Worm (Caenorhabditis elegans) whole organism, midembryonic: ENCODE results near the gene npp-10.

Experiments used
- cog-1 ChIP-seq: sonication (generic microtip); optimal IDR thresholded peaks from 2 replicates; lab custom pipeline; 2016; ENCODE audit warnings: missing genetic modification characterization, missing compliant biosample characterization
- klf-2 ChIP-seq: fragments of 200-800 bp; sonication (Bioruptor generic); conservative IDR thresholded peaks from 2 replicates; pipeline ENCODE4 v1.3.6; 2022; ENCODE audit warnings: missing genetic modification reagents, missing genetic modification characterization, missing compliant biosample characterization
- med-1 ChIP-seq: sonication (generic microtip); optimal IDR thresholded peaks from 2 replicates; lab custom pipeline; 2017; ENCODE audit warnings: missing genetic modification characterization, mild to moderate bottlenecking, missing compliant biosample characterization, antibody characterized with exemption, missing genetic modification reagents; ENCODE audit not compliant: insufficient read depth
- tab-1 ChIP-seq: fragments of 200-800 bp; sonication (Bioruptor generic); IDR thresholded peaks from 2 replicates; pipeline ENCODE4 v1.3.6; 2022; ENCODE audit warnings: missing genetic modification characterization, missing compliant biosample characterization

DNA sequence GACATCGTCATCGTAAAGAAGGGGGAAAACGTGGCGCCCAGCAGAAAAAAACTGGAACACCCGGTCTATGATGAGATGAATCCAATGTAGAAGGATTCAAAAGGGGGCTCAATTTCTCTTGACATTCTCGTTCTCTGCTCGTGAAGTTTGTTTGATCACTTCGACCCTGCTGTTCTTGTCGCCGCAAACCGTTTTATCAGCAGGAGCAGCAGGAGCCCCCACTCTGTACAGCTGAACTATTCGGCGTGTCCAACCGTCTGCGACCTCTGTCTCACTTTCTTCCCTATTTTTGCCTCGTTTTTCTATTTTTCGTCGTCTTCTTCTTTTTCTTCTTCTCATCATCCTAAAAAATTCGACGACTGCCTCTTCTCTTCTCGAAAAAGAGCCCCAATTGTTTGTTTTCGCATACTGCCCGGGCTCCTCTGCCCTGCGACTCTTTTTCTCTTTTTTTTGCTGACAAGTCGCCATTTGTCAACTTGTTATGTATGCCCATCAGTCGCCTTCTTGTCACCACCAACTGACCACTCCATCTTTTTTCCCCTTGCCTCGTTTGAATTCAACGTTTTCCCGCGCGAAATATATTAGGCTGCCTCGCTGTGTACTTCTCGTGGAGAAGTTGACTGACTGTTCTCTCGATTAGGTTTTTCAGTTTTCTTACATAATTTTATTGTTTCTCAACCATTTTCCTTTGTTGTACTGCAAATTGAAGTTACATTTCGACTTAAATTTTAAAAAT, 30.2 kb downstream of the npp-10 start:
- TF ChIP-seq tab-1 (GFP tag; lab: Robert Waterston, UW) (no peak), cog-1 (no peak), med-1 (no peak), klf-2 (GFP tag; lab: Robert Waterston, UW) (no peak)
